Fruit fly (Drosophila melanogaster) whole organism, embryonic: ENCODE results near the gene CG31870.

Experiments
- Abd-B ChIP-seq: fragments of 200-800 bp; sonication (Bioruptor generic); optimal IDR thresholded peaks from 2 replicates; lab custom pipeline; 2018; ENCODE audit warnings: missing biosample characterization, mild to moderate bottlenecking, missing genetic modification characterization, moderate library complexity
- CG10431 ChIP-seq: fragments of 200-800 bp; sonication (Bioruptor generic); optimal IDR thresholded peaks from 3 replicates; lab custom pipeline; 2018; ENCODE audit warnings: missing biosample characterization, mild to moderate bottlenecking, missing genetic modification characterization
- CG11723 ChIP-seq: fragments of 200-800 bp; sonication (Bioruptor generic); optimal IDR thresholded peaks from 2 replicates; lab custom pipeline; 2017; ENCODE audit warnings: missing biosample characterization, mild to moderate bottlenecking, missing genetic modification characterization
- CG12219 ChIP-seq: fragments of 200-800 bp; sonication (Bioruptor generic); optimal IDR thresholded peaks from 3 replicates; lab custom pipeline; 2018; ENCODE audit warnings: missing biosample characterization, mild to moderate bottlenecking, missing genetic modification characterization
- CG13624 ChIP-seq: fragments of 200-800 bp; sonication (Bioruptor generic); optimal IDR thresholded peaks from 2 replicates; lab custom pipeline; 2016; ENCODE audit warnings: missing biosample characterization, missing genetic modification characterization
- CG14860 ChIP-seq: fragments of 200-800 bp; sonication (Bioruptor generic); IDR thresholded peaks from 3 replicates; pipeline ENCODE4 v1.3.6; 2022; ENCODE audit warnings: missing biosample characterization, missing genetic modification characterization; ENCODE audit not compliant: partially characterized antibody
- CG15514 ChIP-seq: fragments of 200-800 bp; sonication (Bioruptor generic); optimal IDR thresholded peaks from 3 replicates; lab custom pipeline; 2017; ENCODE audit warnings: missing biosample characterization, missing genetic modification characterization, mild to moderate bottlenecking, moderate library complexity, missing genetic modification reagents
- CG2129 ChIP-seq: fragments of 200-800 bp; sonication (Bioruptor generic); IDR thresholded peaks from 2 replicates; pipeline ENCODE4 v1.3.6; 2022; ENCODE audit warnings: missing biosample characterization, missing genetic modification characterization; ENCODE audit not compliant: partially characterized antibody
- CG30020 ChIP-seq: fragments of 200-800 bp; optimal IDR thresholded peaks from 2 replicates; lab custom pipeline; 2019; ENCODE audit warnings: missing biosample characterization, mild to moderate bottlenecking, missing genetic modification characterization, moderate library complexity
- CG6854 ChIP-seq: fragments of 200-800 bp; sonication (Bioruptor generic); optimal IDR thresholded peaks from 3 replicates; lab custom pipeline; 2017; ENCODE audit warnings: missing biosample characterization, mild to moderate bottlenecking, missing genetic modification characterization
- CG7786 ChIP-seq: fragments of 200-800 bp; sonication (Bioruptor generic); optimal IDR thresholded peaks from 2 replicates; lab custom pipeline; 2016; ENCODE audit warnings: missing biosample characterization, missing genetic modification characterization
- CG7987 ChIP-seq: fragments of 200-800 bp; sonication (Bioruptor generic); optimal IDR thresholded peaks from 2 replicates; lab custom pipeline; 2018; ENCODE audit warnings: missing biosample characterization, mild to moderate bottlenecking, missing genetic modification characterization, moderate library complexity
- CG8290 ChIP-seq, 3 experiments: fragments of 200-800 bp; sonication (Bioruptor generic); optimal IDR thresholded peaks; 2 replicates each; lab custom pipeline; 2016 to 2019; ENCODE audit warnings: missing biosample characterization in 3 of 3, missing genetic modification characterization in 3 of 3, mild to moderate bottlenecking in 2 of 3, moderate library complexity in 1 of 3
- CG8359 ChIP-seq: fragments of 200-800 bp; sonication (Bioruptor generic); optimal IDR thresholded peaks from 2 replicates; lab custom pipeline; 2017; ENCODE audit warnings: missing biosample characterization, mild to moderate bottlenecking, missing genetic modification characterization, borderline replicate concordance
- Camta ChIP-seq: fragments of 200-800 bp; sonication (Bioruptor generic); optimal IDR thresholded peaks from 2 replicates; lab custom pipeline; 2016; ENCODE audit warnings: missing biosample characterization, missing genetic modification characterization
- E2f1 ChIP-seq: fragments of 200-800 bp; sonication (Bioruptor generic); IDR thresholded peaks from 2 replicates; pipeline ENCODE4 v1.3.6; 2022; ENCODE audit warnings: missing biosample characterization, missing genetic modification characterization
- Fer1 ChIP-seq: fragments of 200-800 bp; sonication (Bioruptor generic); optimal IDR thresholded peaks from 2 replicates; lab custom pipeline; 2017; ENCODE audit warnings: missing biosample characterization, mild to moderate bottlenecking, missing genetic modification characterization
- Gsc ChIP-seq: fragments of 200-800 bp; sonication (Bioruptor generic); IDR thresholded peaks from 2 replicates; pipeline ENCODE4 v1.3.6; 2022; ENCODE audit warnings: missing biosample characterization, missing genetic modification characterization
- HLH4C ChIP-seq: fragments of 200-800 bp; sonication (Bioruptor generic); IDR thresholded peaks from 3 replicates; pipeline ENCODE4 v1.3.6; 2022; ENCODE audit warnings: missing biosample characterization, missing genetic modification characterization; ENCODE audit not compliant: partially characterized antibody
- Hr51 ChIP-seq, 2 experiments: fragments of 200-800 bp; sonication (Bioruptor generic); optimal IDR thresholded peaks; 2 replicates in 1 of 2; 3 replicates in 1 of 2; lab custom pipeline; 2016 to 2018; ENCODE audit warnings: missing biosample characterization in 2 of 2, missing genetic modification characterization in 2 of 2, mild to moderate bottlenecking in 1 of 2, moderate library complexity in 1 of 2
- Lhr ChIP-seq: fragments of 200-800 bp; sonication (Bioruptor generic); optimal IDR thresholded peaks from 3 replicates; lab custom pipeline; 2017; ENCODE audit warnings: mild to moderate bottlenecking, missing biosample characterization, missing genetic modification reagents, missing genetic modification characterization
- Optix ChIP-seq: fragments of 200-800 bp; sonication (Bioruptor generic); IDR thresholded peaks from 3 replicates; pipeline ENCODE4 v1.3.6; 2022; ENCODE audit warnings: missing biosample characterization, missing genetic modification characterization
- Pdp1 ChIP-seq, 2 experiments: fragments of 200-800 bp; sonication (Bioruptor generic); optimal IDR thresholded peaks; 3 replicates each; lab custom pipeline; 2016; ENCODE audit warnings: missing biosample characterization in 2 of 2, missing genetic modification characterization in 2 of 2, mild to moderate bottlenecking in 1 of 2, moderate library complexity in 1 of 2
- Rfx ChIP-seq: fragments of 200-800 bp; sonication (Bioruptor generic); IDR thresholded peaks from 2 replicates; pipeline ENCODE4 v1.3.6; 2022; ENCODE audit warnings: missing biosample characterization, missing genetic modification characterization
- Trl ChIP-seq, 3 experiments: fragments of >200 bp in 2 of 3; fragments of 200-800 bp in 1 of 3; sonication (Bioruptor generic) in 1 of 3; optimal IDR thresholded peaks; 2 replicates in 1 of 3; 3 replicates in 2 of 3; lab custom pipeline; 2016 to 2017; ENCODE audit warnings: missing biosample characterization in 1 of 3, missing genetic modification characterization in 1 of 3
- amos ChIP-seq: fragments of 200-800 bp; sonication (Bioruptor generic); IDR thresholded peaks from 2 replicates; pipeline ENCODE4 v1.3.6; 2022; ENCODE audit warnings: missing biosample characterization, missing genetic modification characterization; ENCODE audit not compliant: partially characterized antibody
- chn ChIP-seq: fragments of 200-800 bp; sonication (Bioruptor generic); optimal IDR thresholded peaks from 2 replicates; lab custom pipeline; 2016; ENCODE audit warnings: missing biosample characterization, missing genetic modification characterization
- crol ChIP-seq: fragments of 200-800 bp; sonication (Bioruptor generic); IDR thresholded peaks from 2 replicates; pipeline ENCODE4 v1.3.6; 2022; ENCODE audit warnings: missing biosample characterization, missing genetic modification characterization
- dpn ChIP-seq, 2 experiments: fragments of 200-800 bp; sonication (Bioruptor generic); optimal IDR thresholded peaks; 3 replicates each; lab custom pipeline; 2016; ENCODE audit warnings: missing biosample characterization in 2 of 2, missing genetic modification characterization in 2 of 2
- en ChIP-seq: fragments of 200-800 bp; sonication (Bioruptor generic); optimal IDR thresholded peaks from 2 replicates; lab custom pipeline; 2016; ENCODE audit warnings: missing biosample characterization, missing genetic modification characterization
- gce ChIP-seq: fragments of 200-800 bp; sonication (Bioruptor generic); IDR thresholded peaks from 3 replicates; pipeline ENCODE4 v1.3.6; 2022; ENCODE audit warnings: missing biosample characterization, missing genetic modification characterization
- inv ChIP-seq: fragments of 200-800 bp; sonication (Bioruptor generic); IDR thresholded peaks from 2 replicates; pipeline ENCODE4 v1.3.6; 2022; ENCODE audit warnings: missing biosample characterization, missing genetic modification characterization; ENCODE audit not compliant: partially characterized antibody
- lilli ChIP-seq: fragments of 200-800 bp; sonication (Bioruptor generic); optimal IDR thresholded peaks from 3 replicates; lab custom pipeline; 2016; ENCODE audit warnings: missing biosample characterization, missing genetic modification characterization
- mam ChIP-seq: fragments of 200-800 bp; sonication (Bioruptor generic); optimal IDR thresholded peaks from 3 replicates; lab custom pipeline; 2016; ENCODE audit warnings: missing biosample characterization, missing genetic modification characterization
- peb ChIP-seq: fragments of 200-800 bp; sonication (Bioruptor generic); IDR thresholded peaks from 2 replicates; pipeline ENCODE4 v1.3.6; 2022; ENCODE audit warnings: missing biosample characterization, missing genetic modification characterization
- prd ChIP-seq, 3 experiments: fragments of >200 bp in 2 of 3; fragments of 200-800 bp in 1 of 3; sonication (Bioruptor generic) in 1 of 3; optimal IDR thresholded peaks in 2 of 3; IDR thresholded peaks in 1 of 3; 2 replicates in 2 of 3; 3 replicates in 1 of 3; pipeline versions ENCODE4 v1.3.6 to Lab custom; 2017 to 2022; ENCODE audit warnings: missing biosample characterization in 1 of 3, missing genetic modification characterization in 1 of 3
- pum ChIP-seq: fragments of 200-800 bp; sonication (Bioruptor generic); optimal IDR thresholded peaks from 2 replicates; lab custom pipeline; 2016; ENCODE audit warnings: missing biosample characterization, missing genetic modification characterization
- repo ChIP-seq: fragments of 200-800 bp; sonication (Bioruptor generic); optimal IDR thresholded peaks from 2 replicates; lab custom pipeline; 2016; ENCODE audit warnings: missing biosample characterization, missing genetic modification characterization
- rib ChIP-seq: fragments of 200-800 bp; sonication (Bioruptor generic); IDR thresholded peaks from 2 replicates; pipeline ENCODE4 v1.3.6; 2022; ENCODE audit warnings: missing biosample characterization, missing genetic modification characterization
- row ChIP-seq: fragments of 200-800 bp; sonication (Bioruptor generic); IDR thresholded peaks from 3 replicates; pipeline ENCODE4 v1.3.6; 2022; ENCODE audit warnings: missing biosample characterization, missing genetic modification characterization
- sens ChIP-seq: fragments of 200-800 bp; sonication (Bioruptor generic); peaks from one replicate; lab custom pipeline; 2016; ENCODE audit warnings: missing biosample characterization, missing genetic modification characterization
- slbo ChIP-seq: fragments of 200-800 bp; sonication (Bioruptor generic); IDR thresholded peaks from 2 replicates; pipeline ENCODE4 v1.3.6; 2022; ENCODE audit warnings: missing biosample characterization, missing genetic modification characterization
- so ChIP-seq: fragments of 200-800 bp; sonication (Bioruptor generic); IDR thresholded peaks from 3 replicates; pipeline ENCODE4 v1.3.6; 2022; ENCODE audit warnings: missing biosample characterization, missing genetic modification characterization
- stwl ChIP-seq: fragments of 200-800 bp; sonication (Bioruptor generic); optimal IDR thresholded peaks from 3 replicates; lab custom pipeline; 2018; ENCODE audit warnings: missing biosample characterization, mild to moderate bottlenecking, missing genetic modification characterization, moderate library complexity
- ttk ChIP-seq: fragments of 200-800 bp; sonication (Bioruptor generic); IDR thresholded peaks from 2 replicates; pipeline ENCODE4 v2.1.2; 2022; ENCODE audit warnings: missing biosample characterization, missing genetic modification characterization
- vvl ChIP-seq: fragments of 200-800 bp; sonication (Bioruptor generic); IDR thresholded peaks from 2 replicates; pipeline ENCODE4 v1.3.6; 2022; ENCODE audit warnings: missing biosample characterization, missing genetic modification characterization
- zfh1 ChIP-seq: fragments of 200-800 bp; sonication (Bioruptor generic); IDR thresholded peaks from 3 replicates; pipeline ENCODE4 v1.3.6; 2022; ENCODE audit warnings: missing biosample characterization, missing genetic modification characterization
- zfh2 ChIP-seq: fragments of 200-800 bp; sonication (Bioruptor generic); optimal IDR thresholded peaks from 2 replicates; lab custom pipeline; 2016; ENCODE audit warnings: missing biosample characterization, missing genetic modification characterization

CG31870 gene

DNA sequence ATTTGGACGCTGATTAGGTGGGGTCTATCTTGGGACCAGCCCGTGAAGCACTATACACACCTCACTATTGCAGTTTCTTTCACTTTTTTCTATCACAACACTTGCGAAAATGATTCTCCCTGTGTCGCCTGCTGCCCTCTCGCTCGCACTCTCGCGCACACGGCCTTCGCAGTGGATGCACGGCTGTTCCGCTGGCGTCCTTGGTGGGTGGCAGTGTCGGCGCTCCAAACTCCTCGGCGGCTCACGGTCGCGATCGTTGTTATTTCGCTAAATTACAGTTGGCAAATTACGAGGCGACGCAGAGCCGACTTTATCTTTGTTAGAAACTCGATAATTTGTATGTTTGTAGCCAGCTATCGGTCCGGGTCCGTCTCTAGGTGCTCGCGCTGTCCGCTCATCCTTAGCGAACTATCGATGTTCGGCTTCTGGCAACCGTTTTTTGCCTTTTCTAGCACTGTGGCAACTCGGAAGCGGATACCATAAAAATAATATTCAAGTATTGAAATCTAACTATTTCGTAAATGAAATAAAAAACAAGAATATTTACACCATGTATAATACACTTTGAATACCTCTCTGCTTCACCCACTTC lies 22.3 kb upstream of the CG31870 start, which contains the start of gene Ubc2 (continued):
- no peak for TF ChIP-seq peb (GFP tag; lab: Robert Waterston, UW)
- TF ChIP-seq prd (optimal IDR thresholded peaks at IDR 0.05; lab: Kevin White, UChicago), result no peak
- TF ChIP-seq prd (GFP tag; IDR thresholded peaks at IDR 0.05; lab: Robert Waterston, UW), result peak; percentile 33; the same call in 2 of the 3 replicates
- peak in 1 of 2 experiments; percentile 41 for TF ChIP-seq Pdp1 (GFP tag; optimal IDR thresholded peaks at IDR 0.05; lab: Kevin White, UChicago)
- TF ChIP-seq Camta (GFP tag; lab: Kevin White, UChicago), result peak; percentile 12
- TF ChIP-seq en, result no peak
- TF ChIP-seq CG12219, result no peak
- TF ChIP-seq Gsc (GFP tag; lab: Robert Waterston, UW), result no peak
- TF ChIP-seq stwl (tag; lab: Kevin White, UChicago), result peak; percentile 95
- 0 out of 3 replicates have a peak, but pooled peaks have one; percentile 41 for TF ChIP-seq zfh1 (GFP tag; lab: Robert Waterston, UW)
- TF ChIP-seq inv, result peak; percentile 65; the same call in 1 of the 2 replicates
- no peak for TF ChIP-seq gce (GFP tag; lab: Robert Waterston, UW)
- peak; percentile 12 for TF ChIP-seq Fer1 (GFP tag; lab: Kevin White, UChicago)
- TF ChIP-seq Trl (optimal IDR thresholded peaks at IDR 0.05; lab: Kevin White, UChicago), result no peak
- TF ChIP-seq Trl (GFP tag; optimal IDR thresholded peaks at IDR 0.05; lab: Kevin White, UChicago), result peak; percentile 22
- peak; percentile 81 for TF ChIP-seq sens
- peak; percentile 43 for TF ChIP-seq mam (GFP tag; lab: Kevin White, UChicago)
- peak; percentile 13 for TF ChIP-seq pum (GFP tag; lab: Kevin White, UChicago)
- peak; percentile 83 for TF ChIP-seq HLH4C (GFP tag; lab: Robert Waterston, UW)
- TF ChIP-seq CG2129 (GFP tag; lab: Robert Waterston, UW), result peak; percentile 34; the same call in 1 of the 2 replicates
- peak; percentile 19 for TF ChIP-seq zfh2 (GFP tag; lab: Kevin White, UChicago)
- peak; percentile 10 for TF ChIP-seq CG7786 (GFP tag; lab: Kevin White, UChicago)
- peak; percentile 57 for TF ChIP-seq row (GFP tag; lab: Robert Waterston, UW)
- TF ChIP-seq slbo (GFP tag; lab: Robert Waterston, UW), result peak; percentile 50
- TF ChIP-seq dpn (GFP tag; optimal IDR thresholded peaks at IDR 0.05; lab: Kevin White, UChicago), result peak in 1 of 2 experiments; percentile 47
- TF ChIP-seq CG30020 (tag; lab: Kevin White, UChicago), result peak; percentile 35
- TF ChIP-seq CG13624 (GFP tag; lab: Kevin White, UChicago), result peak; percentile 47
- TF ChIP-seq Hr51 (GFP tag; optimal IDR thresholded peaks at IDR 0.05; lab: Kevin White, UChicago), result peak in 1 of 2 experiments; percentile 28
- no peak for TF ChIP-seq CG6854 (GFP tag; lab: Kevin White, UChicago)
- no peak for TF ChIP-seq repo (GFP tag; lab: Kevin White, UChicago)
- peak; percentile 48 for TF ChIP-seq Lhr (GFP tag; lab: Kevin White, UChicago)
- peak; percentile 70 for TF ChIP-seq CG15514
- no peak for TF ChIP-seq CG10431 (GFP tag; lab: Kevin White, UChicago)
- peak; percentile 87 for TF ChIP-seq amos (GFP tag; lab: Robert Waterston, UW)
- peak; percentile 63 for TF ChIP-seq CG14860 (GFP tag; lab: Robert Waterston, UW)
- peak; percentile 13 for TF ChIP-seq CG7987 (GFP tag; lab: Kevin White, UChicago)
- TF ChIP-seq vvl, result peak; percentile 61
- TF ChIP-seq Rfx (GFP tag; lab: Robert Waterston, UW), result peak; percentile 60
- TF ChIP-seq CG11723 (GFP tag; lab: Kevin White, UChicago), result no peak
- TF ChIP-seq rib (GFP tag; lab: Robert Waterston, UW), result 0 out of 2 replicates have a peak, but pooled peaks have one; percentile 18
- no peak for TF ChIP-seq crol (GFP tag; lab: Robert Waterston, UW)
- TF ChIP-seq CG8359 (GFP tag; lab: Kevin White, UChicago), result no peak
- no peak for TF ChIP-seq ttk
- TF ChIP-seq so (GFP tag; lab: Robert Waterston, UW), result 0 out of 3 replicates have a peak, but pooled peaks have one; percentile 32
- peak; percentile 17 for TF ChIP-seq CG8290 (GFP tag; optimal IDR thresholded peaks at IDR 0.05; lab: Kevin White, UChicago)
- no peak for TF ChIP-seq CG8290 (tag; optimal IDR thresholded peaks at IDR 0.05; lab: Kevin White, UChicago)
- TF ChIP-seq chn (GFP tag; lab: Kevin White, UChicago), result peak; percentile 21
- peak; percentile 20 for TF ChIP-seq Abd-B (GFP tag; lab: Kevin White, UChicago)
- no peak for TF ChIP-seq E2f1
- peak; percentile 63 for TF ChIP-seq lilli (GFP tag; lab: Kevin White, UChicago)
- no peak for TF ChIP-seq Optix
